Fruit fly (Drosophila melanogaster) whole organism: Measurements from ENCODE around the gene CG12024.

Experiments
- CG8478 ChIP-seq: fragments of >200 bp; optimal IDR thresholded peaks from 2 replicates; lab custom pipeline; 2018; ENCODE audit warnings: inconsistent platforms
- Dll ChIP-seq: fragments of >200 bp; optimal IDR thresholded peaks from 2 replicates; lab custom pipeline; 2017
- EcR ChIP-seq, 2 experiments: fragments of >200 bp; optimal IDR thresholded peaks; 2 replicates each; lab custom pipeline; 2017; ENCODE audit warnings: missing biosample characterization in 2 of 2, missing genetic modification characterization in 2 of 2, missing genetic modification reagents in 2 of 2
- pan ChIP-seq: fragments of >200 bp; optimal IDR thresholded peaks from 2 replicates; lab custom pipeline; 2017
- psq ChIP-seq: fragments of >200 bp; optimal IDR thresholded peaks from 2 replicates; lab custom pipeline; 2017
- usp ChIP-seq: fragments of >200 bp; optimal IDR thresholded peaks from 2 replicates; lab custom pipeline; 2017; ENCODE audit warnings: missing biosample characterization, missing genetic modification characterization, mixed read lengths

The CG12024 gene

dm6 chr3L:1866021-1866811 is 9.3 kb downstream of the CG12024 start:
- TF ChIP-seq psq (lab: Kevin White, UChicago) (no peak), Dll (lab: Kevin White, UChicago) (peak; percentile 42)

DNA sequence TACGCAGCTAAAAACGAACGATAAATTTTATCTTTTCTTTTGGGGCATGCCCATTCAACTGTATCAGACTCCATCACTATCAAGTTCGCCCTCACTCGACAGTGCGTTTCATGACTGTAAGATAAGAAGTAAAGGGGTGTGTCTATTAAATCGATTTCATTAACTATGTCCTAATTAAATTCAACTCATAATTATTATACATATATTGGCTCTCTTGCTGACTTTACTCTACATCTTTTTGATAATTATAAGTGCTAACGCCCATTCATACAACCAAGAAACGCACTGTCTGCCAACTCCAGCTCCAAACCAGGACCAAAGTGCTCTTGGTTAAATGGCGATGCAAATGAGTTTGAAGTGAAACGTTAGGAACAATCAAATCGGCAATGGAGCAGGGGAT is 11.9 kb downstream of the CG12024 start:
- no peak for TF ChIP-seq pan
- TF ChIP-seq Dll (lab: Kevin White, UChicago), result no peak
- no peak for TF ChIP-seq usp
- no peak for TF ChIP-seq CG8478 (lab: Kevin White, UChicago)
- no peak for TF ChIP-seq psq (lab: Kevin White, UChicago)
- no peak for TF ChIP-seq EcR (GFP tag; optimal IDR thresholded peaks at IDR 0.05; lab: Kevin White, UChicago)

DNA sequence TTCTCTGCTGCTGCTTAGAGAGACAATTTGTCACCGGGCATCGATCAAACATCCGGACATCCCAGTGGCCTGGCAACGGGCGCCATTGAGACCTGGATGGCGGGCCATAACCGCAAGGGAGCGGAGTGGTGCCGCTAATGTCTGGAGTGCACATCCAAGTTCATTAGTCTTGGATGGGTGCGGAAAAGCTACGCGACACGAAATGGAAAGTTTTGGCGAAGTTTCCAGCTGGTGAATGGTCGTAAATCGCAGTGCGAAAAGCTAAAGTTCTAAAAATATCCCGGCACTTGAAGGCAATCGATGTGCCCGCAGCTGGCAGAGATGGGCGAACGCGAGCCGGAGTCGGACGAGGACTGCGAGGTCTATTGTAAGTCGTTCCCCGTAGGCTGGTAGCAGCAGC is 12.8 kb downstream of the CG12024 start, which contains the start of gene CG13924:
TSS of gene CG13924 (plus strand) at position 301 of the 400 bp plus-strand sequence.
- TF ChIP-seq CG8478 (lab: Kevin White, UChicago), result no peak
- no peak for TF ChIP-seq psq (lab: Kevin White, UChicago)
- no peak for TF ChIP-seq Dll (lab: Kevin White, UChicago)
- TF ChIP-seq usp, result no peak
- TF ChIP-seq EcR (GFP tag; optimal IDR thresholded peaks at IDR 0.05; lab: Kevin White, UChicago), result no peak
- TF ChIP-seq pan, result no peak

DNA sequence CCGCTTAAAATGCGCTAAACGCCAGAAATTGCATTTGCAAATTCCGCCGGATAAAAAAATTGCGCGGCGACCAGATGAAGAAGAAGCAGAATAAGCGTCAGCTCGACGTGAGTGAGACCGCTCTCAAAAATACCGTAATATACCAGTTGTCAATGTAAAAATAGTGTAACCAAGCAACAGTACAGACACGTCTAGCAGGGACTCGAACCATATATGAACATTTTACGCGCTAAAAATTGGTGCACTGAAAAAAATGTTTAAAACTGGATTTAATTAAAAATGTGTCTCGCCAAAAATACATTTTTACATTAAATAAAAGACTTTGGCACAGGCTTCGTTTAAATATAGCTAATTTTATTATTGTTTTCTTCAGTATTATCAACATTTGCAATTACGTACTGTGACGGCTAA is 19.3 kb downstream of the CG12024 start, which contains the start of gene dre4:
TSS of gene dre4 (minus strand) at position 98 of the 411 bp plus-strand sequence.
- TF ChIP-seq usp, result no peak

- TF ChIP-seq EcR (GFP tag; optimal IDR thresholded peaks at IDR 0.05; lab: Kevin White, UChicago) (no peak), Dll (lab: Kevin White, UChicago) (no peak), usp (no peak), CG8478 (lab: Kevin White, UChicago) (no peak), psq (lab: Kevin White, UChicago) (no peak), pan (no peak)
Measured at dm6 chr3L:1880692-1881091, 23.7 kb downstream of the CG12024 start.

DNA sequence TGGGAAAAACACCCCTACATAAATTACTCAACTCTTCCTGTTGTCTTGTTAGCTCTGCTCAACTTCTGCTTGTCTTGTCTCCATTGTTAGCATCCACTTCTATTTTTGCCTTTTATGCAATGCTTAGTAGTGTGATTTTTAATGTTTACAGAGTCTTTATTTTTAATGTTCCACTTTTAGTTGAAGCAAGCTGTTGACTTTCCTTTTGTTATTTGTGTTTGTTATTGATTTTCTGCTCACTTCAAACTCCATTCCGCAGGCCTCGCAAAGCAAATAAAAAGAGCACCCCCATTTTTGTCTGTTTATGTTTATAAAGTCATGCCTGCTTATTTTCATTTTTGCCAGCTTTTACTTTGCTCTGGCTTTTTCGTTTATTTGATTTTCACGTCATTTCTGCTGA is 25.0 kb downstream of the CG12024 start:
- TF ChIP-seq Dll (lab: Kevin White, UChicago), result no peak
- TF ChIP-seq CG8478 (lab: Kevin White, UChicago), result no peak

DNA sequence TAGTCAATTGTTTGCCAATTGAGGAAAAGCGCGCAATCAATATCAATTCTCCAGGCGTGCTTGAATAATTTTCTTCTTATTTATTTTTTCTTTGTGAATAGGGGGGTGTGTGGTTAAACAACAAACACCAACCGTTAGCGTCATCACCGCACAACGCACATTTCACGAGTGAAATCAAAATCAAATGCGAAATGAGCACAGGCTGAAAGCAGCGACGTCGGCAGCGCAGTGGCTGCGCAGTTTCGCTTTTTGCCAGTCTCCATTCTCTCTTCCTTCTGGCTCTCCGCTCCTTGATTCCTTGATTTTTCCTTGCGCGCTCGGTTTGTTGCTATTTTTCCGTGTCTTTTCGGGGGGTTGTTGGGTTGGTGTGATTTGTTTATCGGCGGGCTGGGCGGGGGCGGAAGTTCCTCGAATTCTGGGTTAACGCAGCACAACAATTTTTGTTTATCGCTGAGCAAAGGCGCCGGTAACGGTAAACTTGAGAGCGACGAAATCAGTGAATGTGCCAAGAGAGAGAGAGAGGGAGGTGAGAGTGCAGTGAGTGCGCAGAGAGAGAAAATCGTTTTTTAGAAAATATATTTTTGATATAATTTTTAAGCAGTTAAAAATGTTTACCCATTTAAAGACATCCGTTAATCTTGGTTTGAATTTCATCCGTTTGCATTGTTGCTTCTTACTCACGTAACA is 26.0 kb downstream of the CG12024 start, which contains the start of gene CG13937:
TSS of gene CG13937 (minus strand) at position 174 of the 687 bp plus-strand sequence.
- no peak for TF ChIP-seq usp
- no peak for TF ChIP-seq pan
- TF ChIP-seq CG8478 (lab: Kevin White, UChicago), result no peak
- TF ChIP-seq EcR (GFP tag; optimal IDR thresholded peaks at IDR 0.05; lab: Kevin White, UChicago), result no peak
- no peak for TF ChIP-seq psq (lab: Kevin White, UChicago)
- TF ChIP-seq Dll (lab: Kevin White, UChicago), result no peak

DNA sequence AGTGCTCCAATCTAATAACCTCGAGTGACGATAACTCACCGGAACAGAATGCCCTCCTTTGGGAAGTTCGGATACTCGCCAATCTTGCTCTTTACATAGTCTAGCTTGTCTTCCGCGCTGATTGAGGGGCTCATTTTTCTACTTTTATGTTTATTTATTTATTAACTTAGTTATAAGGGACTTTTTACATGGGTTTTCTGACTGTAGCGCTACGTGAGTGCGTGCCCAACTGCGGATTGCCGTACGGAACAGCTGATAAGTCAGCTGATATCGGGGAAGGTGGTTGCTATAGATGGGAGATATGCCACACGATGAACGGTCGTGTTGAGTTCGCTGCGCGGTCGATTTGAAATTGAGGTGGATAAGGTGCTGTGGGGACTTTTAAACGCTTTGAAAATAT is 27.7 kb downstream of the CG12024 start, which contains the start of gene Aprt:
TSS of gene Aprt (minus strand) at position 368 of the 400 bp plus-strand sequence.
- TF ChIP-seq psq (lab: Kevin White, UChicago), result no peak
- no peak for TF ChIP-seq pan
- TF ChIP-seq CG8478 (lab: Kevin White, UChicago), result no peak
- TF ChIP-seq EcR (GFP tag; optimal IDR thresholded peaks at IDR 0.05; lab: Kevin White, UChicago), result no peak
- TF ChIP-seq usp, result no peak
- no peak for TF ChIP-seq Dll (lab: Kevin White, UChicago)

DNA sequence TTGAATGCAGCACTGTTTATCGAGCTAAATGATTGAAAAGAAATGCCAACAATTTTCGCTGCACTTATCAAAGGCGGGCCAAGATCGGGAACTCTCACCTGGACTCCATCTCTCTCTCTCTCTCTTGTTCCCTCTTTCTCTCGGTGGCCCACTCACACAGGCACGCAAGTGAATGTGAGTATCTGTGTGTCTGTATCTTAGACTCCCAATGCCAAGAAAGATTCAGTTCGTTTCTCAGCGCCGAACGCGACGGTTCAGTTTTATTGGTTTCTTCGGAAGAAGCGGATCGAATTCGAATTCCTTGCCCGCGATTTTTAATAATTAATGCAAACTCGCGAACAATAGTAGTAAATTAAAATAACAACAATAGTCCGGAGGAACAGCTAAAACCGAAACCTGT is 28.5 kb downstream of the CG12024 start, which contains the start of gene Tmhs:
TSS of gene Tmhs (plus strand) at position 222 of the 400 bp plus-strand sequence.
- TF ChIP-seq Dll (lab: Kevin White, UChicago) (no peak), psq (lab: Kevin White, UChicago) (no peak), CG8478 (lab: Kevin White, UChicago) (no peak), EcR (GFP tag; optimal IDR thresholded peaks at IDR 0.05; lab: Kevin White, UChicago) (no peak), pan (no peak), usp (no peak)

DNA sequence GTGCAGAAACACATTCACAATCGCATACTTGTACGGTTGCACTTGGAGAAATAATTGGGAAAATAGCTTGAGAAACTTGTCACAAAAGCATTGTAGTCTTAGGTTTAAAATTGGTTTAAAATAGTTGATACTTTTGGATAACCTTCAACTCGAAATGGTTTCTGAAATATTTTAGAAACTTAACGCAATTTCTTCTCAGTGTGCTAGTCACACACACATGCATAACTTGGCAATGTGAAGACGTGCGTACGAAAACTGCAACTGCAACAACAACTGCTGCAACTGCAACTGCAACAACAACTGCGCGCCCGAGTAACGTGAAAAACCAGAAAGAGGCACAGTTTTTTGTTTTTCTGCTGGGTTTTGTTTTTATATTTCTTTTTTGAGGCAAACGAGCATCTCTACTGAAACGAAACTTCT is 29.2 kb downstream of the CG12024 start:
- no peak for TF ChIP-seq pan
- TF ChIP-seq CG8478 (lab: Kevin White, UChicago), result no peak
- no peak for TF ChIP-seq usp

DNA sequence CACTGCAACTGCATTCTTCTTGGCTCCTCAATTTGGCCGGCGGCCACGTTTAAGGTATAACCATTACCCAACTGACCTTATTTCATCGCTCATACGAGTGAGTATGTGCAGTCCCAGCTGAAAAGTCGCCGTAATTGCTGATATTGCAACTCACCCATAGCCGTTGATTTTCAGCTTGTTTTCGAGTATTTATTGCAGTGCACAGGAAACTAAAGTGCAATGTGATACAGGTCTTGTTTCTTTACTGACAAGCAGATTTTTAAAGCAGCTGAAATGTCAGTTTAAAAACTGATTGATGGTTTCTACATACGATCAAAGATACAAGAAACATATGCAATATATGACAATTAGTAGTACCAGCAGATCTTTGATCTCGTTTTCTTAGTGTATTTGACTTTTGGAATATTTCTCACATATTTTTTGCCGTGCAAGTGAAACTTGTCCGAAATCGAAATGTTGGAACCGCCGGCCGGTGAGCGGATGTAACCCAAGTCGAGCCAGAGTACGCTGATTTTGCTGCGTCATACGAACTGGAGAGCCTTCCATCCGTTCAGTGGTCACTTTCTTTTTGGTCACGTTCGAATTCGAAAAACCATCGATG is 31.1 kb downstream of the CG12024 start:
- TF ChIP-seq psq (lab: Kevin White, UChicago) (no peak), usp (no peak), CG8478 (lab: Kevin White, UChicago) (no peak)

DNA sequence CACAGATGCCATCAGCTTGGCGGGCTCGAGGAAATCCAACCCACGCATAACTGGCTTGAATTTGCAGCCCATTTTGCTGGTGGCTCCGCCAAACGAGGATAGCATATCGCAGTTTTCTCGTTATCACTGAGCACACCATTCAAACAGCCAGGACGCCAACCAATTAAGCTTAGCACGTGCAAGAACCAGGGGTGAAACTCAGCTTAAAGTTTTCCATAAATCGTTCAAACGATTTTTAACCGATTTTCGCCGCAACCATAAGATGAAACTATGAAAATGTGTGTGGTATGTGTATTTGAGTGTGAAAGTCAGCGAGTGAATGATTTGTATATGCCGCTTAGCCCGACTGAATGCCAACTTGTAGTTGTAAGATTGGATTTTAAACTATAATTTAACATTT is 34.0 kb downstream of the CG12024 start:
- TF ChIP-seq pan (no peak), psq (lab: Kevin White, UChicago) (no peak), Dll (lab: Kevin White, UChicago) (no peak), usp (no peak), CG8478 (lab: Kevin White, UChicago) (peak; percentile 36)
